Fruit fly (Drosophila melanogaster): ENCODE results near the gene CG11594.

DNA sequence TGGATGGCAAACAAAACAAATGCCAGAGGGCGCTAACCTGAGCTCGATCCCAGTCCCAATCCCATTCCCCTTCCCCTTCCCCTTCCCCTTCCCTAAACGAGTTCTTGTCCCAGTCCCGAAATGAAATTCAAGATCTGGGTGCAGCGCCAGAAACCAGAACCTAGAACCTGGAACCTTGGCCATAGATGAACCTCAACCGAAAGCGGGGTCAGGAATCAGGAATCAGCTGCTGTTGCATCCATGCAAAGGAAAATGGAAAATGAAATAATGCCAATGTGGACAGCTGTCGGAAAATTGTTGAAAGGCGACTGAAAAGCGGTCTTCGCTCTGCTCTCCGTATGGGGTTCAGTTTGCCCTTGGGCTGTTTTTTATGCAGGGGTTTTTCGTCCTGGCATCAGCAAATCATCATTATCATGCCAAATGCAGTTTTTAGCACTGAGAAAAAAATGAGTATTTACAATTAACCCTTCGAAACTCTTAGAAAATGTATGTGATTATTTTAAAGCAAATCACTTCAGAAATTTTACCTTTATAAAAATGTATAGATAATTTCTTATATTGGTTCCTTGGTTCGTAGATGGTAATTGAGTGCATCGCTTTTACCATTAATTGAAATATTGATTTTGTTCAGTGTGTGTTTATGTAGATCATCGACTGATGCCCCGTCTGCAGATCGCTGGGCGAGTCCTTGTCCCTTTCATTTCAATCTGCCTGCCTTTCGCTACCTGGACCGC, 48.0 kb downstream of the CG11594 start:
- TF ChIP-seq Eip75B (GFP tag; optimal IDR thresholded peaks at IDR 0.05) (no peak), OdsH (GFP tag; optimal IDR thresholded peaks at IDR 0.05) (no peak), dac (GFP tag; optimal IDR thresholded peaks at IDR 0.05) (no peak), Gug (GFP tag; IDR thresholded peaks at IDR 0.05) (no peak), CG10669 (GFP tag; optimal IDR thresholded peaks at IDR 0.05) (no peak), CG6854 (GFP tag; optimal IDR thresholded peaks at IDR 0.05) (no peak), net (GFP tag; optimal IDR thresholded peaks at IDR 0.05) (no peak), vri (GFP tag; optimal IDR thresholded peaks at IDR 0.05) (no peak), Met (GFP tag; optimal IDR thresholded peaks at IDR 0.05) (peak; percentile 16), svp (GFP tag) (no peak), Sox14 (GFP tag; optimal IDR thresholded peaks at IDR 0.05) (no peak), Hr4 (GFP tag; optimal IDR thresholded peaks at IDR 0.05) (no peak), CG3919 (GFP tag; optimal IDR thresholded peaks at IDR 0.05) (no peak)
